Comparison of ENCODE assay signal across 1 fruit fly cellular context in genomic region chr3R:11656614-11657216, dm6.
TF ChIP-seq lines count a peak whose summit lies in the region.

No protein-coding gene starts in this region.

TF ChIP-seq in whole organism, embryonic, 481 proteins besides CTCF, POLR2A, EP300 and RAD21 (continued from another document and continues in another):
- TF ChIP-seq aop (GFP tag; IDR thresholded peaks at IDR 0.05; lab: Robert Waterston, UW) (peak; percentile 83), Oaz (GFP tag; IDR thresholded peaks at IDR 0.05; lab: Robert Waterston, UW) (peak; percentile 88), sd (tag; optimal IDR thresholded peaks at IDR 0.05; lab: Kevin White, UChicago) (peak; percentile 85), Camta (GFP tag; optimal IDR thresholded peaks at IDR 0.05; lab: Kevin White, UChicago) (peak; percentile 95), nom (GFP tag; optimal IDR thresholded peaks at IDR 0.05; lab: Kevin White, UChicago) (peak; percentile 97), croc (GFP tag; conservative IDR thresholded peaks at IDR 0.05; lab: Robert Waterston, UW) (peak; percentile 91), Tbp (GFP tag; optimal IDR thresholded peaks at IDR 0.05; lab: Kevin White, UChicago) (no peak), HLH3B (GFP tag; IDR thresholded peaks at IDR 0.05; lab: Robert Waterston, UW) (peak; percentile 96), tup (GFP tag; optimal IDR thresholded peaks at IDR 0.05; lab: Kevin White, UChicago) (peak; percentile 92), Lim3 (GFP tag; IDR thresholded peaks at IDR 0.05; lab: Robert Waterston, UW) (peak; percentile 89), wek (GFP tag; optimal IDR thresholded peaks at IDR 0.05; lab: Kevin White, UChicago) (peak; percentile 84), CG12659 (GFP tag; optimal IDR thresholded peaks at IDR 0.05; lab: Kevin White, UChicago) (peak; percentile 98), CG3163 (GFP tag; optimal IDR thresholded peaks at IDR 0.05; lab: Kevin White, UChicago) (peak; percentile 68), CG1792 (GFP tag; optimal IDR thresholded peaks at IDR 0.05; lab: Kevin White, UChicago) (peak; percentile 92), sqz (GFP tag; optimal IDR thresholded peaks at IDR 0.05; lab: Kevin White, UChicago) (peak; percentile 86), Bdp1 (GFP tag; optimal IDR thresholded peaks at IDR 0.05; lab: Kevin White, UChicago) (peak; percentile 91), Elba2 (GFP tag; optimal IDR thresholded peaks at IDR 0.05; lab: Kevin White, UChicago) (no peak), jing (GFP tag; optimal IDR thresholded peaks at IDR 0.05; lab: Kevin White, UChicago) (peak; percentile 88), pita (GFP tag; optimal IDR thresholded peaks at IDR 0.05; lab: Kevin White, UChicago) (no peak), MBD-R2 (GFP tag; IDR thresholded peaks at IDR 0.05; lab: Robert Waterston, UW) (peak; percentile 94), vfl (GFP tag; optimal IDR thresholded peaks at IDR 0.05; lab: Kevin White, UChicago) (peak; percentile 96), Asciz (GFP tag; optimal IDR thresholded peaks at IDR 0.05; lab: Kevin White, UChicago) (peak; percentile 93), CG3065 (GFP tag; optimal IDR thresholded peaks at IDR 0.05; lab: Kevin White, UChicago) (peak; percentile 82), pfk (GFP tag; optimal IDR thresholded peaks at IDR 0.05; lab: Kevin White, UChicago) (no peak), Taf1 (GFP tag; IDR thresholded peaks at IDR 0.05; lab: Robert Waterston, UW) (peak; percentile 91), CG14710 (tag; optimal IDR thresholded peaks at IDR 0.05; lab: Kevin White, UChicago) (peak; percentile 93), lbe (GFP tag; optimal IDR thresholded peaks at IDR 0.05; lab: Kevin White, UChicago) (peak; percentile 98), CG12071 (GFP tag; optimal IDR thresholded peaks at IDR 0.05; lab: Kevin White, UChicago) (peak; percentile 97), YL-1 (GFP tag; optimal IDR thresholded peaks at IDR 0.05; lab: Kevin White, UChicago) (peak; percentile 77), CG12942 (GFP tag; optimal IDR thresholded peaks at IDR 0.05; lab: Kevin White, UChicago) (peak; percentile 94), Nf-YC (tag; optimal IDR thresholded peaks at IDR 0.05; lab: Kevin White, UChicago) (peak; percentile 73), CG18011 (GFP tag; optimal IDR thresholded peaks at IDR 0.05; lab: Kevin White, UChicago) (peak; percentile 86), CG13296 (GFP tag; optimal IDR thresholded peaks at IDR 0.05; lab: Kevin White, UChicago) (peak; percentile 94), Jarid2 (GFP tag; optimal IDR thresholded peaks at IDR 0.05; lab: Kevin White, UChicago) (peak; percentile 63), ap (GFP tag; IDR thresholded peaks at IDR 0.05; lab: Robert Waterston, UW) (peak; percentile 93), CG14050 (GFP tag; IDR thresholded peaks at IDR 0.05; lab: Robert Waterston, UW) (peak; percentile 95), HmgD (GFP tag; optimal IDR thresholded peaks at IDR 0.05; lab: Kevin White, UChicago) (peak; percentile 75), kni (GFP tag; optimal IDR thresholded peaks at IDR 0.05; lab: Kevin White, UChicago) (no peak), cas (GFP tag; IDR thresholded peaks at IDR 0.05; lab: Robert Waterston, UW) (peak; percentile 95), CG7372 (GFP tag; IDR thresholded peaks at IDR 0.05; lab: Robert Waterston, UW) (peak; percentile 95), CG31441 (GFP tag; IDR thresholded peaks at IDR 0.05; lab: Robert Waterston, UW) (peak; percentile 93), CG8388 (GFP tag; optimal IDR thresholded peaks at IDR 0.05; lab: Kevin White, UChicago) (peak; percentile 96), CG17912 (GFP tag; optimal IDR thresholded peaks at IDR 0.05; lab: Kevin White, UChicago) (peak; percentile 41), toy (GFP tag; IDR thresholded peaks at IDR 0.05; lab: Robert Waterston, UW) (peak; percentile 93), E2f1 (GFP tag; IDR thresholded peaks at IDR 0.05; lab: Robert Waterston, UW) (peak; percentile 97), CG11398 (GFP tag; optimal IDR thresholded peaks at IDR 0.05; lab: Kevin White, UChicago) (peak; percentile 83), Vsx1 (GFP tag; optimal IDR thresholded peaks at IDR 0.05; lab: Kevin White, UChicago) (peak; percentile 90), NC2α (GFP tag; optimal IDR thresholded peaks at IDR 0.05; lab: Kevin White, UChicago) (peak; percentile 88), CG31388 (GFP tag; optimal IDR thresholded peaks at IDR 0.05; lab: Kevin White, UChicago) (peak; percentile 91), CG9215 (GFP tag; IDR thresholded peaks at IDR 0.05; lab: Robert Waterston, UW) (peak; percentile 93), GATAe (GFP tag; conservative IDR thresholded peaks at IDR 0.05; lab: Robert Waterston, UW) (peak; percentile 88), oc (tag; optimal IDR thresholded peaks at IDR 0.05; lab: Kevin White, UChicago) (peak; percentile 98), mld (GFP tag; IDR thresholded peaks at IDR 0.05; lab: Robert Waterston, UW; ENCODE audit: partially characterized antibody) (no peak), CG10654 (GFP tag; optimal IDR thresholded peaks at IDR 0.05; lab: Kevin White, UChicago) (peak; percentile 91), scrt (GFP tag; optimal IDR thresholded peaks at IDR 0.05; lab: Kevin White, UChicago) (peak; percentile 93), E2f2 (GFP tag; IDR thresholded peaks at IDR 0.05; lab: Robert Waterston, UW) (peak; percentile 83), CG4328 (GFP tag; optimal IDR thresholded peaks at IDR 0.05; lab: Kevin White, UChicago) (peak; percentile 76), CG13424 (tag; optimal IDR thresholded peaks at IDR 0.05; lab: Kevin White, UChicago) (peak; percentile 97), CG7839 (tag; optimal IDR thresholded peaks at IDR 0.05; lab: Kevin White, UChicago) (peak; percentile 97), lmd (GFP tag; IDR thresholded peaks at IDR 0.05; lab: Robert Waterston, UW) (peak; percentile 97), Atf3 (GFP tag; optimal IDR thresholded peaks at IDR 0.05; lab: Kevin White, UChicago) (peak; percentile 90), CG10147 (GFP tag; optimal IDR thresholded peaks at IDR 0.05; lab: Kevin White, UChicago) (peak; percentile 96), bbx (GFP tag; IDR thresholded peaks at IDR 0.05; lab: Robert Waterston, UW; ENCODE audit: partially characterized antibody) (no peak), slou (GFP tag; optimal IDR thresholded peaks at IDR 0.05; lab: Kevin White, UChicago) (peak; percentile 93), vvl (GFP tag; IDR thresholded peaks at IDR 0.05; lab: Robert Waterston, UW) (peak; percentile 99), CG15601 (tag; optimal IDR thresholded peaks at IDR 0.05; lab: Kevin White, UChicago) (peak; percentile 94), grn (GFP tag; optimal IDR thresholded peaks at IDR 0.05; lab: Kevin White, UChicago) (peak; percentile 62), repo (GFP tag; optimal IDR thresholded peaks at IDR 0.05; lab: Kevin White, UChicago) (peak; percentile 89), D19B (GFP tag; optimal IDR thresholded peaks at IDR 0.05; lab: Kevin White, UChicago) (peak; percentile 89), CG16779 (GFP tag; IDR thresholded peaks at IDR 0.05; lab: Robert Waterston, UW) (peak; percentile 95), Awh (GFP tag; IDR thresholded peaks at IDR 0.05; lab: Robert Waterston, UW) (peak; percentile 97), CG17361 (GFP tag; IDR thresholded peaks at IDR 0.05; lab: Robert Waterston, UW) (peak; percentile 95), odd (GFP tag; optimal IDR thresholded peaks at IDR 0.05; lab: Kevin White, UChicago) (peak; percentile 90), CG34376 (GFP tag; optimal IDR thresholded peaks at IDR 0.05; lab: Kevin White, UChicago) (peak; percentile 77), sens (GFP tag; lab: Kevin White, UChicago) (peak; percentile 99), CG10321 (GFP tag; IDR thresholded peaks at IDR 0.05; lab: Robert Waterston, UW) (peak; percentile 82), CG12391 (tag; optimal IDR thresholded peaks at IDR 0.05; lab: Kevin White, UChicago) (peak; percentile 98), hb (GFP tag; IDR thresholded peaks at IDR 0.05; lab: Robert Waterston, UW; ENCODE audit: partially characterized antibody) (no peak), CG11247 (GFP tag; IDR thresholded peaks at IDR 0.05; lab: Robert Waterston, UW) (peak; percentile 96), Usf (GFP tag; optimal IDR thresholded peaks at IDR 0.05; lab: Kevin White, UChicago) (peak; percentile 84), ato (GFP tag; IDR thresholded peaks at IDR 0.05; lab: Robert Waterston, UW; ENCODE audit: partially characterized antibody) (no peak), unc-4 (GFP tag; IDR thresholded peaks at IDR 0.05; lab: Robert Waterston, UW; ENCODE audit: partially characterized antibody) (no peak), Doc2 (GFP tag; IDR thresholded peaks at IDR 0.05; lab: Robert Waterston, UW) (peak; percentile 82), vnd (GFP tag; IDR thresholded peaks at IDR 0.05; lab: Robert Waterston, UW; ENCODE audit: partially characterized antibody) (no peak), CG10462 (GFP tag; optimal IDR thresholded peaks at IDR 0.05; lab: Kevin White, UChicago) (peak; percentile 89), CG8944 (GFP tag; optimal IDR thresholded peaks at IDR 0.05; lab: Kevin White, UChicago) (peak; percentile 93), Sox102F (GFP tag; optimal IDR thresholded peaks at IDR 0.05; lab: Kevin White, UChicago) (peak; percentile 96), CG14965 (GFP tag; optimal IDR thresholded peaks at IDR 0.05; lab: Kevin White, UChicago; ENCODE audit: borderline replicate concordance) (peak; percentile 66), NK7.1 (GFP tag; optimal IDR thresholded peaks at IDR 0.05; lab: Kevin White, UChicago) (peak; percentile 91), Sry-δ (GFP tag; optimal IDR thresholded peaks at IDR 0.05; lab: Kevin White, UChicago) (peak; percentile 57), CrebB (tag; optimal IDR thresholded peaks at IDR 0.05; lab: Kevin White, UChicago) (peak; percentile 96), CG43689 (GFP tag; IDR thresholded peaks at IDR 0.05; lab: Robert Waterston, UW) (peak; percentile 88), CG16815 (GFP tag; optimal IDR thresholded peaks at IDR 0.05; lab: Kevin White, UChicago) (peak; percentile 89), phol (tag; optimal IDR thresholded peaks at IDR 0.05; lab: Kevin White, UChicago) (peak; percentile 94), CG11695 (GFP tag; IDR thresholded peaks at IDR 0.05; lab: Robert Waterston, UW) (peak; percentile 97), hkb (optimal IDR thresholded peaks at IDR 0.05; lab: Kevin White, UChicago) (no peak), hkb (GFP tag; IDR thresholded peaks at IDR 0.05; lab: Robert Waterston, UW) (peak; percentile 98), CG8765 (GFP tag; IDR thresholded peaks at IDR 0.05; lab: Robert Waterston, UW) (peak; percentile 87), CG6854 (GFP tag; optimal IDR thresholded peaks at IDR 0.05; lab: Kevin White, UChicago) (peak; percentile 91), ase (GFP tag; IDR thresholded peaks at IDR 0.05; lab: Robert Waterston, UW) (peak; percentile 95), CG18619 (GFP tag; optimal IDR thresholded peaks at IDR 0.05; lab: Kevin White, UChicago) (peak; percentile 94), Trl (optimal IDR thresholded peaks at IDR 0.05; lab: Kevin White, UChicago) (peak; percentile 33 to 68), Trl (GFP tag; optimal IDR thresholded peaks at IDR 0.05; lab: Kevin White, UChicago) (peak; percentile 95), rib (GFP tag; IDR thresholded peaks at IDR 0.05; lab: Robert Waterston, UW) (peak; percentile 97), Blimp-1 (GFP tag; optimal IDR thresholded peaks at IDR 0.05; lab: Kevin White, UChicago) (peak; percentile 95), zen (tag; optimal IDR thresholded peaks at IDR 0.05; lab: Kevin White, UChicago) (peak; percentile 90), Lhr (GFP tag; optimal IDR thresholded peaks at IDR 0.05; lab: Kevin White, UChicago) (peak; percentile 84), CoRest (tag; optimal IDR thresholded peaks at IDR 0.05; lab: Kevin White, UChicago) (peak; percentile 96), Scr (GFP tag; IDR thresholded peaks at IDR 0.05; lab: Robert Waterston, UW; ENCODE audit: partially characterized antibody) (no peak), Hr51 (GFP tag; optimal IDR thresholded peaks at IDR 0.05; lab: Kevin White, UChicago) (peak; percentile 94 to 96), sc (optimal IDR thresholded peaks at IDR 0.05; lab: Kevin White, UChicago) (no peak), sc (GFP tag; optimal IDR thresholded peaks at IDR 0.05; lab: Kevin White, UChicago) (peak; percentile 92), CG3847 (GFP tag; IDR thresholded peaks at IDR 0.05; lab: Robert Waterston, UW) (peak; percentile 97), CG31365 (tag; optimal IDR thresholded peaks at IDR 0.05; lab: Kevin White, UChicago) (peak; percentile 87), gro (GFP tag; optimal IDR thresholded peaks at IDR 0.05; lab: Kevin White, UChicago) (peak; percentile 97), CG7271 (tag; optimal IDR thresholded peaks at IDR 0.05; lab: Kevin White, UChicago) (peak; percentile 69), Sry-β (GFP tag; optimal IDR thresholded peaks at IDR 0.05; lab: Kevin White, UChicago) (peak; percentile 59), CG18476 (GFP tag; optimal IDR thresholded peaks at IDR 0.05; lab: Kevin White, UChicago) (peak; percentile 94), CG1529 (GFP tag; optimal IDR thresholded peaks at IDR 0.05; lab: Kevin White, UChicago) (peak; percentile 93), Chrac-16 (GFP tag; optimal IDR thresholded peaks at IDR 0.05; lab: Kevin White, UChicago) (peak; percentile 96), gcm2 (GFP tag; optimal IDR thresholded peaks at IDR 0.05; lab: Kevin White, UChicago) (peak; percentile 93), pzg (GFP tag; optimal IDR thresholded peaks at IDR 0.05; lab: Kevin White, UChicago) (peak; percentile 22), nau (GFP tag; optimal IDR thresholded peaks at IDR 0.05; lab: Kevin White, UChicago) (peak; percentile 92), h (optimal IDR thresholded peaks at IDR 0.05; lab: Kevin White, UChicago) (no peak), CG9932 (GFP tag; IDR thresholded peaks at IDR 0.05; lab: Robert Waterston, UW) (peak; percentile 98), CG12744 (GFP tag; optimal IDR thresholded peaks at IDR 0.05; lab: Kevin White, UChicago) (peak; percentile 96), CG32767 (GFP tag; IDR thresholded peaks at IDR 0.05; lab: Robert Waterston, UW) (peak; percentile 94), CG8359 (GFP tag; optimal IDR thresholded peaks at IDR 0.05; lab: Kevin White, UChicago; ENCODE audit: borderline replicate concordance) (peak; percentile 83), ac (GFP tag; optimal IDR thresholded peaks at IDR 0.05; lab: Kevin White, UChicago) (peak; percentile 59), ci (GFP tag; IDR thresholded peaks at IDR 0.05; lab: Robert Waterston, UW) (peak; percentile 98), cwo (GFP tag; optimal IDR thresholded peaks at IDR 0.05; lab: Kevin White, UChicago) (peak; percentile 92), Neu2 (GFP tag; optimal IDR thresholded peaks at IDR 0.05; lab: Kevin White, UChicago; ENCODE audit: borderline replicate concordance) (peak; percentile 77)
